Worm (Caenorhabditis elegans): Measurements from ENCODE around the gene srsx-13.

srsx-13 gene

ce11 chrV:4962968-4963367, 20.0 kb downstream of the srsx-13 start, which contains the start of gene tam-1:
Gene tam-1, minus strand, starts transcription at chrV:4963102.
- TF ChIP-seq nhr-237 (tag; optimal IDR thresholded peaks at IDR 0.05) (no peak), elt-3 (tag; optimal IDR thresholded peaks at IDR 0.05) (no peak), tbx-2 (tag; optimal IDR thresholded peaks at IDR 0.05) (no peak), ceh-28 (tag; optimal IDR thresholded peaks at IDR 0.05) (no peak), ztf-11 (tag; optimal IDR thresholded peaks at IDR 0.05) (no peak), egl-5 (tag; optimal IDR thresholded peaks at IDR 0.05) (peak; percentile 75), ceh-16 (tag; optimal IDR thresholded peaks at IDR 0.05) (no peak), unc-39 (tag; optimal IDR thresholded peaks at IDR 0.05) (no peak), daf-12 (tag; optimal IDR thresholded peaks at IDR 0.05) (no peak), nhr-28 (tag; optimal IDR thresholded peaks at IDR 0.05) (no peak), nhr-11 (tag; optimal IDR thresholded peaks at IDR 0.05) (no peak), ZK546.5 (tag; optimal IDR thresholded peaks at IDR 0.05) (no peak), lin-15B (tag; optimal IDR thresholded peaks at IDR 0.05) (no peak), hmg-11 (tag; optimal IDR thresholded peaks at IDR 0.05) (peak; percentile 5), pha-4 (tag; optimal IDR thresholded peaks at IDR 0.05) (peak; percentile 32), pqm-1 (tag; optimal IDR thresholded peaks at IDR 0.05) (no peak), nhr-25 (tag; optimal IDR thresholded peaks at IDR 0.05) (no peak), egl-27 (tag; optimal IDR thresholded peaks at IDR 0.05) (no peak), sea-2 (GFP tag; optimal IDR thresholded peaks at IDR 0.05) (no peak), lin-39 (tag; optimal IDR thresholded peaks at IDR 0.05) (peak; percentile 11)

ce11 chrV:4960686-4961085, 22.3 kb downstream of the srsx-13 start:
- TF ChIP-seq fos-1 (tag; optimal IDR thresholded peaks at IDR 0.05) (no peak), ztf-11 (tag; optimal IDR thresholded peaks at IDR 0.05) (no peak), daf-12 (tag; optimal IDR thresholded peaks at IDR 0.05) (no peak), skn-1 (tag; optimal IDR thresholded peaks at IDR 0.05) (no peak), lsy-12 (tag; optimal IDR thresholded peaks at IDR 0.05) (no peak), egl-5 (tag; optimal IDR thresholded peaks at IDR 0.05) (no peak), nhr-28 (tag; optimal IDR thresholded peaks at IDR 0.05) (no peak), zag-1 (tag; optimal IDR thresholded peaks at IDR 0.05) (no peak), nhr-11 (tag; optimal IDR thresholded peaks at IDR 0.05) (no peak), fkh-10 (GFP tag; optimal IDR thresholded peaks at IDR 0.05) (no peak), tbx-2 (tag; optimal IDR thresholded peaks at IDR 0.05) (no peak), elt-2 (tag; optimal IDR thresholded peaks at IDR 0.05) (no peak), aly-2 (tag; optimal IDR thresholded peaks at IDR 0.05) (no peak), ceh-16 (tag; optimal IDR thresholded peaks at IDR 0.05) (no peak), nhr-25 (tag; optimal IDR thresholded peaks at IDR 0.05) (no peak), lin-39 (tag; optimal IDR thresholded peaks at IDR 0.05) (no peak), unc-62 (GFP tag; optimal IDR thresholded peaks at IDR 0.05) (no peak)

- TF ChIP-seq nhr-76 (tag; optimal IDR thresholded peaks at IDR 0.05) (no peak), elt-2 (tag; optimal IDR thresholded peaks at IDR 0.05) (no peak), nhr-28 (tag; optimal IDR thresholded peaks at IDR 0.05) (no peak), lin-15B (tag; optimal IDR thresholded peaks at IDR 0.05) (no peak), aly-2 (tag; optimal IDR thresholded peaks at IDR 0.05) (no peak), jun-1 (tag; optimal IDR thresholded peaks at IDR 0.05) (no peak), nhr-25 (tag; optimal IDR thresholded peaks at IDR 0.05) (no peak), ceh-28 (tag; optimal IDR thresholded peaks at IDR 0.05) (no peak), nhr-77 (tag; optimal IDR thresholded peaks at IDR 0.05) (no peak), nhr-23 (tag; optimal IDR thresholded peaks at IDR 0.05) (no peak), nfya-1 (tag; optimal IDR thresholded peaks at IDR 0.05; ENCODE audit: insufficient read depth) (no peak), mml-1 (tag; optimal IDR thresholded peaks at IDR 0.05) (no peak), lsy-12 (tag; optimal IDR thresholded peaks at IDR 0.05) (no peak), eor-1 (tag; optimal IDR thresholded peaks at IDR 0.05) (no peak), ceh-16 (tag; optimal IDR thresholded peaks at IDR 0.05) (no peak), ama-1 (optimal IDR thresholded peaks at IDR 0.05) (no peak), sea-2 (GFP tag; optimal IDR thresholded peaks at IDR 0.05) (no peak), ceh-9 (tag; optimal IDR thresholded peaks at IDR 0.05) (no peak), unc-39 (tag; optimal IDR thresholded peaks at IDR 0.05) (no peak), nhr-12 (tag; optimal IDR thresholded peaks at IDR 0.05) (no peak)
Observed at ce11 chrV:4957619-4958018, 25.4 kb downstream of the srsx-13 start.

- TF ChIP-seq unc-39 (tag; optimal IDR thresholded peaks at IDR 0.05) = no peak
- no peak for TF ChIP-seq aly-2 (tag; optimal IDR thresholded peaks at IDR 0.05)
- no peak for TF ChIP-seq fos-1 (tag; optimal IDR thresholded peaks at IDR 0.05)
- no peak for TF ChIP-seq ceh-28 (tag; optimal IDR thresholded peaks at IDR 0.05)
- no peak for TF ChIP-seq tbx-2 (tag; optimal IDR thresholded peaks at IDR 0.05)
- TF ChIP-seq ceh-82 (tag; optimal IDR thresholded peaks at IDR 0.05) = no peak
- TF ChIP-seq nhr-237 (tag; optimal IDR thresholded peaks at IDR 0.05) = no peak
- TF ChIP-seq ztf-11 (tag; optimal IDR thresholded peaks at IDR 0.05) = no peak
- TF ChIP-seq nhr-12 (tag; optimal IDR thresholded peaks at IDR 0.05) = no peak
- no peak for TF ChIP-seq nhr-28 (tag; optimal IDR thresholded peaks at IDR 0.05)
- TF ChIP-seq nfya-1 (tag; optimal IDR thresholded peaks at IDR 0.05; ENCODE audit: insufficient read depth) = no peak
- no peak for TF ChIP-seq nhr-25 (tag; optimal IDR thresholded peaks at IDR 0.05)
- TF ChIP-seq sea-2 (GFP tag; optimal IDR thresholded peaks at IDR 0.05) = no peak
- TF ChIP-seq nhr-11 (tag; optimal IDR thresholded peaks at IDR 0.05) = no peak
- no peak for TF ChIP-seq zag-1 (tag; optimal IDR thresholded peaks at IDR 0.05)
- TF ChIP-seq skn-1 (tag; optimal IDR thresholded peaks at IDR 0.05) = no peak
- no peak for TF ChIP-seq nhr-43 (tag; optimal IDR thresholded peaks at IDR 0.05; ENCODE audit: poor library complexity, severe bottlenecking)
Observed at ce11 chrV:4956529-4956928, 26.5 kb downstream of the srsx-13 start, which contains the start of gene str-208. Gene str-208, plus strand, starts transcription at chrV:4956829.

Measured in whole organism, L3 larva.